In genomic region chr3L:5288118-5288517, dm6 we compare ENCODE assay signal across 3 fruit fly cellular contexts.
TF ChIP-seq lines count a peak whose summit lies in the region.

No protein-coding gene starts in this region.

TF ChIP-seq in whole organism, adult, 20 proteins besides CTCF, POLR2A, EP300 and RAD21 (continued from another document):
- no peak for TF ChIP-seq cic (GFP tag; optimal IDR thresholded peaks at IDR 0.05; lab: Kevin White, UChicago)
- no peak for TF ChIP-seq Mnt (GFP tag; optimal IDR thresholded peaks at IDR 0.05; lab: Kevin White, UChicago)

TF ChIP-seq in whole organism, embryonic, 481 proteins besides CTCF, POLR2A, EP300 and RAD21 (continued from another document and continues in another):
- TF ChIP-seq gsb-n (tag; optimal IDR thresholded peaks at IDR 0.05; lab: Kevin White, UChicago) (peak; percentile 1), CG14441 (GFP tag; IDR thresholded peaks at IDR 0.05; lab: Robert Waterston, UW) (peak; percentile 53), D19A (tag; optimal IDR thresholded peaks at IDR 0.05; lab: Kevin White, UChicago) (peak; percentile 50), CG6765 (GFP tag; optimal IDR thresholded peaks at IDR 0.05; lab: Kevin White, UChicago) (no peak), CG2678 (tag; optimal IDR thresholded peaks at IDR 0.05; lab: Kevin White, UChicago) (peak; percentile 60), CG9876 (GFP tag; optimal IDR thresholded peaks at IDR 0.05; lab: Kevin White, UChicago) (no peak), zen2 (GFP tag; IDR thresholded peaks at IDR 0.05; lab: Robert Waterston, UW; ENCODE audit: partially characterized antibody) (no peak), lbe (GFP tag; optimal IDR thresholded peaks at IDR 0.05; lab: Kevin White, UChicago) (no peak), CG7839 (tag; optimal IDR thresholded peaks at IDR 0.05; lab: Kevin White, UChicago) (peak; percentile 61), Mad (GFP tag; optimal IDR thresholded peaks at IDR 0.05; lab: Kevin White, UChicago) (no peak), HLH4C (GFP tag; IDR thresholded peaks at IDR 0.05; lab: Robert Waterston, UW; ENCODE audit: partially characterized antibody) (no peak), CHES-1-like (GFP tag; optimal IDR thresholded peaks at IDR 0.05; lab: Kevin White, UChicago) (no peak), PHDP (tag; optimal IDR thresholded peaks at IDR 0.05; lab: Kevin White, UChicago) (peak; percentile 72), ERR (GFP tag; optimal IDR thresholded peaks at IDR 0.05; lab: Kevin White, UChicago) (no peak), Xrp1 (GFP tag; IDR thresholded peaks at IDR 0.05; lab: Robert Waterston, UW) (peak; percentile 57), gcm (GFP tag; optimal IDR thresholded peaks at IDR 0.05; lab: Kevin White, UChicago) (no peak), CG8924 (tag; optimal IDR thresholded peaks at IDR 0.05; lab: Kevin White, UChicago) (peak; percentile 39), emc (GFP tag; optimal IDR thresholded peaks at IDR 0.05; lab: Kevin White, UChicago) (no peak), cato (GFP tag; optimal IDR thresholded peaks at IDR 0.05; lab: Kevin White, UChicago; ENCODE audit: borderline replicate concordance) (no peak), CG30020 (tag; optimal IDR thresholded peaks at IDR 0.05; lab: Kevin White, UChicago) (no peak), pb (GFP tag; optimal IDR thresholded peaks at IDR 0.05; lab: Kevin White, UChicago) (no peak), CG3995 (GFP tag; optimal IDR thresholded peaks at IDR 0.05; lab: Kevin White, UChicago) (peak; percentile 2), z (GFP tag; IDR thresholded peaks at IDR 0.05; lab: Robert Waterston, UW) (no peak), fd64A (GFP tag; optimal IDR thresholded peaks at IDR 0.05; lab: Kevin White, UChicago) (no peak), CG10274 (GFP tag; optimal IDR thresholded peaks at IDR 0.05; lab: Kevin White, UChicago) (no peak), CG4820 (GFP tag; optimal IDR thresholded peaks at IDR 0.05; lab: Kevin White, UChicago) (peak; percentile 53), CG18599 (GFP tag; optimal IDR thresholded peaks at IDR 0.05; lab: Kevin White, UChicago) (peak; percentile 84), Rx (GFP tag; IDR thresholded peaks at IDR 0.05; lab: Robert Waterston, UW) (no peak), CG12236 (GFP tag; optimal IDR thresholded peaks at IDR 0.05; lab: Kevin White, UChicago) (no peak), CG9932 (GFP tag; IDR thresholded peaks at IDR 0.05; lab: Robert Waterston, UW) (peak; percentile 62), gem (tag; optimal IDR thresholded peaks at IDR 0.05; lab: Kevin White, UChicago) (peak; percentile 72), CG17568 (GFP tag; optimal IDR thresholded peaks at IDR 0.05; lab: Kevin White, UChicago) (peak; percentile 21), Kr (GFP tag; optimal IDR thresholded peaks at IDR 0.05; lab: Kevin White, UChicago) (no peak), pzg (GFP tag; optimal IDR thresholded peaks at IDR 0.05; lab: Kevin White, UChicago) (no peak), corto (GFP tag; optimal IDR thresholded peaks at IDR 0.05; lab: Kevin White, UChicago) (no peak), CrebB (tag; optimal IDR thresholded peaks at IDR 0.05; lab: Kevin White, UChicago) (no peak), Mes4 (GFP tag; optimal IDR thresholded peaks at IDR 0.05; lab: Kevin White, UChicago) (no peak), onecut (GFP tag; IDR thresholded peaks at IDR 0.05; lab: Robert Waterston, UW) (peak; percentile 24; the same call in 1 of the 2 replicates), pho (GFP tag; optimal IDR thresholded peaks at IDR 0.05; lab: Kevin White, UChicago) (peak; percentile 17), br (optimal IDR thresholded peaks at IDR 0.05; lab: Kevin White, UChicago) (no peak), dysf (GFP tag; IDR thresholded peaks at IDR 0.05; lab: Robert Waterston, UW) (peak; percentile 61), CG3163 (GFP tag; optimal IDR thresholded peaks at IDR 0.05; lab: Kevin White, UChicago) (no peak), Xbp1 (GFP tag; optimal IDR thresholded peaks at IDR 0.05; lab: Kevin White, UChicago) (peak; percentile 43), D (optimal IDR thresholded peaks at IDR 0.05; lab: Kevin White, UChicago) (no peak), D (GFP tag; optimal IDR thresholded peaks at IDR 0.05; lab: Kevin White, UChicago) (peak; percentile 48), prd (optimal IDR thresholded peaks at IDR 0.05; lab: Kevin White, UChicago) (no peak), prd (GFP tag; IDR thresholded peaks at IDR 0.05; lab: Robert Waterston, UW) (peak; percentile 57), inv (GFP tag; IDR thresholded peaks at IDR 0.05; lab: Robert Waterston, UW; ENCODE audit: partially characterized antibody) (no peak), grau (tag; optimal IDR thresholded peaks at IDR 0.05; lab: Kevin White, UChicago) (peak; percentile 62), CG6254 (GFP tag; optimal IDR thresholded peaks at IDR 0.05; lab: Kevin White, UChicago) (peak; percentile 54), CG2202 (tag; optimal IDR thresholded peaks at IDR 0.05; lab: Kevin White, UChicago) (no peak), CG18262 (tag; optimal IDR thresholded peaks at IDR 0.05; lab: Kevin White, UChicago) (peak; percentile 24), pros (GFP tag; optimal IDR thresholded peaks at IDR 0.05; lab: Kevin White, UChicago) (no peak), Gsc (GFP tag; IDR thresholded peaks at IDR 0.05; lab: Robert Waterston, UW) (no peak), CG5245 (GFP tag; optimal IDR thresholded peaks at IDR 0.05; lab: Kevin White, UChicago) (no peak), tio (GFP tag; optimal IDR thresholded peaks at IDR 0.05; lab: Kevin White, UChicago) (peak; percentile 27), Abd-B (GFP tag; optimal IDR thresholded peaks at IDR 0.05; lab: Kevin White, UChicago) (peak; percentile 65), lilli (GFP tag; optimal IDR thresholded peaks at IDR 0.05; lab: Kevin White, UChicago) (peak; percentile 35), klu (GFP tag; IDR thresholded peaks at IDR 0.05; lab: Robert Waterston, UW) (peak; percentile 21; the same call in 1 of the 2 replicates), dan (GFP tag; IDR thresholded peaks at IDR 0.05; lab: Robert Waterston, UW) (no peak), Lpt (GFP tag; optimal IDR thresholded peaks at IDR 0.05; lab: Kevin White, UChicago) (no peak), wek (GFP tag; optimal IDR thresholded peaks at IDR 0.05; lab: Kevin White, UChicago) (no peak), crc (GFP tag; optimal IDR thresholded peaks at IDR 0.05; lab: Kevin White, UChicago) (no peak), Trl (optimal IDR thresholded peaks at IDR 0.05; lab: Kevin White, UChicago) (no peak), Trl (GFP tag; optimal IDR thresholded peaks at IDR 0.05; lab: Kevin White, UChicago) (no peak), CG8281 (tag; optimal IDR thresholded peaks at IDR 0.05; lab: Kevin White, UChicago) (no peak), CG14965 (GFP tag; optimal IDR thresholded peaks at IDR 0.05; lab: Kevin White, UChicago; ENCODE audit: borderline replicate concordance) (no peak)

TF ChIP-seq in whole organism, prepupa, 60 proteins besides CTCF, POLR2A, EP300 and RAD21 (continued from another document):
- TF ChIP-seq Smox (GFP tag; optimal IDR thresholded peaks at IDR 0.05; lab: Kevin White, UChicago) (peak; percentile 52), CG32006 (GFP tag; optimal IDR thresholded peaks at IDR 0.05; lab: Kevin White, UChicago) (peak; percentile 75), dsx (GFP tag; optimal IDR thresholded peaks at IDR 0.05; lab: Kevin White, UChicago; ENCODE audit: poor library complexity, severe bottlenecking) (peak; percentile 23), Hr4 (GFP tag; optimal IDR thresholded peaks at IDR 0.05; lab: Kevin White, UChicago) (peak; percentile 60), CG1621 (tag; optimal IDR thresholded peaks at IDR 0.05; lab: Kevin White, UChicago) (peak; percentile 15), Sox14 (GFP tag; optimal IDR thresholded peaks at IDR 0.05; lab: Kevin White, UChicago) (peak; percentile 33), Gug (GFP tag; IDR thresholded peaks at IDR 0.05; lab: Robert Waterston, UW) (peak; percentile 65), Sox102F (GFP tag; optimal IDR thresholded peaks at IDR 0.05; lab: Kevin White, UChicago) (peak; percentile 20), Eip78C (GFP tag; lab: Kevin White, UChicago) (no peak), fkh (GFP tag; optimal IDR thresholded peaks at IDR 0.05; lab: Kevin White, UChicago) (no peak), Hr39 (GFP tag; optimal IDR thresholded peaks at IDR 0.05; lab: Kevin White, UChicago) (peak; percentile 24), CG11762 (GFP tag; optimal IDR thresholded peaks at IDR 0.05; lab: Kevin White, UChicago; ENCODE audit: insufficient read depth) (peak; percentile 89), topi (GFP tag; optimal IDR thresholded peaks at IDR 0.05; lab: Kevin White, UChicago) (peak; percentile 76), fd59A (GFP tag; optimal IDR thresholded peaks at IDR 0.05; lab: Kevin White, UChicago) (no peak), lz (GFP tag; optimal IDR thresholded peaks at IDR 0.05; lab: Kevin White, UChicago) (peak; percentile 40), Met (GFP tag; optimal IDR thresholded peaks at IDR 0.05; lab: Kevin White, UChicago) (peak; percentile 50), acj6 (GFP tag; optimal IDR thresholded peaks at IDR 0.05; lab: Kevin White, UChicago) (peak; percentile 56), CG8319 (GFP tag; optimal IDR thresholded peaks at IDR 0.05; lab: Kevin White, UChicago) (peak; percentile 74), CG3919 (GFP tag; optimal IDR thresholded peaks at IDR 0.05; lab: Kevin White, UChicago) (peak; percentile 91), ss (GFP tag; optimal IDR thresholded peaks at IDR 0.05; lab: Kevin White, UChicago) (no peak), OdsH (GFP tag; optimal IDR thresholded peaks at IDR 0.05; lab: Kevin White, UChicago) (peak; percentile 74), CG11294 (GFP tag; IDR thresholded peaks at IDR 0.05; lab: Robert Waterston, UW) (peak; percentile 69), eg (GFP tag; IDR thresholded peaks at IDR 0.05; lab: Robert Waterston, UW) (peak; percentile 82), CG4318 (GFP tag; optimal IDR thresholded peaks at IDR 0.05; lab: Kevin White, UChicago) (peak; percentile 36), CG8632 (GFP tag; optimal IDR thresholded peaks at IDR 0.05; lab: Kevin White, UChicago) (peak; percentile 44), CG11902 (GFP tag; optimal IDR thresholded peaks at IDR 0.05; lab: Kevin White, UChicago) (peak; percentile 57), CG15336 (GFP tag; IDR thresholded peaks at IDR 0.05; lab: Robert Waterston, UW) (peak; percentile 85), CG31627 (GFP tag; optimal IDR thresholded peaks at IDR 0.05; lab: Kevin White, UChicago) (peak; percentile 49), CG34406 (GFP tag; optimal IDR thresholded peaks at IDR 0.05; lab: Kevin White, UChicago) (peak; percentile 57), net (GFP tag; optimal IDR thresholded peaks at IDR 0.05; lab: Kevin White, UChicago) (peak; percentile 33), Eip75B (GFP tag; optimal IDR thresholded peaks at IDR 0.05; lab: Kevin White, UChicago) (no peak), CG8119 (GFP tag; IDR thresholded peaks at IDR 0.05; lab: Robert Waterston, UW) (peak; percentile 83), pdm3 (GFP tag; optimal IDR thresholded peaks at IDR 0.05; lab: Kevin White, UChicago) (peak; percentile 61), CG7368 (GFP tag; optimal IDR thresholded peaks at IDR 0.05; lab: Kevin White, UChicago) (peak; percentile 45), vri (GFP tag; optimal IDR thresholded peaks at IDR 0.05; lab: Kevin White, UChicago) (peak; percentile 15), CG9139 (GFP tag; optimal IDR thresholded peaks at IDR 0.05; lab: Kevin White, UChicago) (no peak), svp (GFP tag; lab: Kevin White, UChicago) (peak; percentile 55), Sox15 (GFP tag; optimal IDR thresholded peaks at IDR 0.05; lab: Kevin White, UChicago) (peak; percentile 49), CG6854 (GFP tag; optimal IDR thresholded peaks at IDR 0.05; lab: Kevin White, UChicago) (no peak), dac (GFP tag; optimal IDR thresholded peaks at IDR 0.05; lab: Kevin White, UChicago) (peak; percentile 49), CG16779 (tag; optimal IDR thresholded peaks at IDR 0.05; lab: Kevin White, UChicago) (no peak)
